Worm (Caenorhabditis elegans): ENCODE data around the gene damt-1.

The damt-1 gene

DNA sequence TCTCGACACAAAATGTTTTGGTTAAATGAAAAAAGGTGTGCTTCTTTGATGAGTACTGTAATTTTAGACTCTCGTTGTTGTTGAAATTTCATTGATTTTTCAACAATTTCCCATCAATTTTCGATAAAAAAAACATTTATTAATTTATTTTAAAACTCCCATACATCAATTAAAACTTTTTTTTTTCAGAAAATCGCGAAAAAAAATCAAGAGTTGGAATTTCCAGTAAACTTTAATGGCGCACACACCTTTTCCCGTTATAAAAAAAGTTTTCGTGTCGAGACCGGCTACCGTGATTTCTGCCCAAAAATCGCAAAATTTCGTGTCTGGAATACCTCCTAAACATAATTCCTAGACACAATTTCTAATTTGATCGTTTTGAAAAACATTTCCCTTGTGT lies 25.1 kb upstream of the damt-1 start, which contains the start of gene C25H3.14:
Gene C25H3.14 (plus strand): TSS at position 301 of the 400 bp plus-strand sequence.
- TF ChIP-seq pag-3 (tag; optimal IDR thresholded peaks at IDR 0.05; ENCODE audit: borderline replicate concordance): no peak
- no peak for TF ChIP-seq pqm-1 (tag; optimal IDR thresholded peaks at IDR 0.05)
- no peak for TF ChIP-seq hlh-30 (tag; optimal IDR thresholded peaks at IDR 0.05; ENCODE audit: insufficient read depth)
- TF ChIP-seq ceh-45 (GFP tag; IDR thresholded peaks at IDR 0.05): no peak
- TF ChIP-seq nhr-232 (tag; optimal IDR thresholded peaks at IDR 0.05): no peak
- no peak for TF ChIP-seq ceh-24 (tag; optimal IDR thresholded peaks at IDR 0.05)

DNA sequence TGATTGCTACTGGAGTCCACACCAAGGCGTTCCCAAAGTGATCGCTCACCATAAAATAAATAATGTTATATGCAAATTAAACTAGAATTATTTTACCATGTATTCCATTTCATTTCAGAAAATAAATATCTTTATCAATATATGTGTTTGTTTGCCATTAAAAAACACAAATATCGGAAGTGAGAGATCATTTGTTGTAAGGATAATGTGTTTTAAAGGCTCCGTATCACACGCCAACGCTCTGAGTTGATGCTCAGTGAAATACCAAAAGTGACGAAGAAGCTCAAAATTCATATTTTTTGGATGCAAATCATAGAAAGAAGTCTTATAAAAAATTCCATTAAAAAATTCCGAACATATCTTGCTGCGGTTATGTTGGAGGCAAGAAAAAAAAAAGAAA lies 23.7 kb upstream of the damt-1 start:
- TF ChIP-seq nhr-232 (tag; optimal IDR thresholded peaks at IDR 0.05): no peak
- no peak for TF ChIP-seq elt-2 (tag; optimal IDR thresholded peaks at IDR 0.05)
- TF ChIP-seq pros-1 (tag; optimal IDR thresholded peaks at IDR 0.05): no peak
- no peak for TF ChIP-seq nhr-11 (tag; optimal IDR thresholded peaks at IDR 0.05)
- TF ChIP-seq K02D7.2 (tag; optimal IDR thresholded peaks at IDR 0.05): no peak
- no peak for TF ChIP-seq eyg-1 (tag; optimal IDR thresholded peaks at IDR 0.05)
- no peak for TF ChIP-seq ceh-48 (tag; optimal IDR thresholded peaks at IDR 0.05)
- TF ChIP-seq ceh-30 (tag; optimal IDR thresholded peaks at IDR 0.05): no peak

DNA sequence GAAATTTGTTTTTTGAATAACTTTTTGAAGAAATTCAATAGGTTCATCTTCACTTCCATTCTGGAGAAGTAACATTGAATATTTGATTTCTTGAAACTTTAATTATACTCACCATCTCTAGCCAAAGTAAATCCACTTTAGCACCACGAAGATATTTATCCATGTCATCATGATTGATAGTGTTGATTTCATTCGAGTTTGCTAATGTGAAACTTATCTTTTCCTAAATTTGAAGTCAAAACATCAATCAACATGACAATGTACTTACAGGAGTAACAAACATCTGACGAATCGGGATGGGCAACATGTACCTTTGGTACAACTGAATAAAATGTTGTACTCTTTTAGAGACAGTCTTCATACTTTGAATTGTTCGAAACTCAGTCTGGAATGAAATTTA lies 22.6 kb upstream of the damt-1 start:
- no peak for TF ChIP-seq pat-9 (tag; optimal IDR thresholded peaks at IDR 0.05)
- TF ChIP-seq nfya-1 (tag; optimal IDR thresholded peaks at IDR 0.05): no peak
- no peak for TF ChIP-seq ceh-19 (GFP tag; optimal IDR thresholded peaks at IDR 0.05)
- TF ChIP-seq pha-2 (tag; optimal IDR thresholded peaks at IDR 0.05): no peak
- TF ChIP-seq hlh-8 (tag; optimal IDR thresholded peaks at IDR 0.05): no peak
- no peak for TF ChIP-seq ceh-45 (GFP tag; IDR thresholded peaks at IDR 0.05)
- TF ChIP-seq nhr-11 (tag; optimal IDR thresholded peaks at IDR 0.05): no peak
- TF ChIP-seq unc-86 (tag; optimal IDR thresholded peaks at IDR 0.05): no peak
- TF ChIP-seq ceh-2 (tag; optimal IDR thresholded peaks at IDR 0.05): no peak
- TF ChIP-seq ceh-14 (tag; optimal IDR thresholded peaks at IDR 0.05): no peak
- no peak for TF ChIP-seq dmd-4 (tag; optimal IDR thresholded peaks at IDR 0.05; ENCODE audit: borderline replicate concordance)
- TF ChIP-seq sox-4 (tag; optimal IDR thresholded peaks at IDR 0.05): no peak
- no peak for TF ChIP-seq fkh-6 (tag; optimal IDR thresholded peaks at IDR 0.05)
- TF ChIP-seq tbx-2 (tag; optimal IDR thresholded peaks at IDR 0.05): no peak
- TF ChIP-seq lim-6 (tag; optimal IDR thresholded peaks at IDR 0.05): no peak
- TF ChIP-seq ceh-6 (GFP tag; optimal IDR thresholded peaks at IDR 0.05): no peak
- TF ChIP-seq K09A11.1 (tag; optimal IDR thresholded peaks at IDR 0.05; ENCODE audit: insufficient read depth): no peak
- TF ChIP-seq pag-3 (tag; optimal IDR thresholded peaks at IDR 0.05; ENCODE audit: borderline replicate concordance): no peak

DNA sequence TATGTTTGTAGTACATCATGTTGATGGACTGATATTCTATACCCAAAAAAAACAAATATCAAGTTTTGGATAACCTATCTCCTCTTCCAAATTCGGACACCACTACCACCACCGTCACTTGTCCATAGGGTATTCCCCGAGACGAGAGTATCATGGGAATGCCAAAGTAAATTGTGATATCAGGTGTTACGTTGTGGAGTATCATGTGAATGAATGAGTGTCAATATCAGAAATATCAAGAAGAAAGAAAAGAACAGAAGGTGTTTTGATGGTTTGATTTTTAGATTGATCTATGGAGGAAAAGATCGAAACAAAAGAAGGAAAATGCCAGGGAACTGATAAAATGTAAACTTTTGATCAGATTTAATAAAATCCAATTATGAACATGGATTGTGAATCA lies 21.7 kb upstream of the damt-1 start:
- no peak for TF ChIP-seq ttx-3 (tag; optimal IDR thresholded peaks at IDR 0.05)
- TF ChIP-seq unc-42 (tag; optimal IDR thresholded peaks at IDR 0.05): no peak
- peak; percentile 29 for TF ChIP-seq elt-2 (tag; optimal IDR thresholded peaks at IDR 0.05)
- no peak for TF ChIP-seq mec-3 (tag; optimal IDR thresholded peaks at IDR 0.05; ENCODE audit: borderline replicate concordance)
- TF ChIP-seq zip-5 (tag; optimal IDR thresholded peaks at IDR 0.05): no peak
- TF ChIP-seq K09A11.1 (tag; optimal IDR thresholded peaks at IDR 0.05; ENCODE audit: insufficient read depth): no peak

DNA sequence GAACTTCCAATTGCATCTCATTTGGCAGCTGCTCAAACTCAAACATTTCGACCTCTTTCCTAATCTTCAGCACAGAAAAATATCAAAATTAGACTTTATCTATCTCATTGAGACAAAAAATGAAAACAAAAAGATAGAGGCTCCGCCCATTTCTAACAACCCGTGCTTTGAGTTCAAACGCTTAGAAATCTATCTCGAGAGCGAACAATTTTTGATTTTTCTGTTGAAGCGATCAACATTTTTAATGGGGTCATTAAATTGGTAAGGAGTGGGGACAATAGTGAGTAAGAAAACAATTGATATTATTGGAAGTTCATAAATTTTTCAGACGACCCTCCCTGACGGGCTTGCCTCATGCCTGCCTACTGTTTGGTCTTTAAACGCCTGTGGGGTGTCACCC lies 21.1 kb upstream of the damt-1 start, which contains the start of the genes C25H3.10 and C25H3.1:
Gene C25H3.10 (minus strand): TSS at position 101 of the 400 bp plus-strand sequence.
Gene C25H3.1 (plus strand): TSS at position 203 of the 400 bp plus-strand sequence.
- TF ChIP-seq tbx-7 (tag; optimal IDR thresholded peaks at IDR 0.05): no peak
- TF ChIP-seq hlh-15 (tag; optimal IDR thresholded peaks at IDR 0.05): no peak
- TF ChIP-seq K02D7.2 (tag; optimal IDR thresholded peaks at IDR 0.05): no peak
- TF ChIP-seq ceh-48 (tag; optimal IDR thresholded peaks at IDR 0.05): no peak
- no peak for TF ChIP-seq mec-3 (tag; optimal IDR thresholded peaks at IDR 0.05; ENCODE audit: borderline replicate concordance)
- TF ChIP-seq hlh-13 (GFP tag; optimal IDR thresholded peaks at IDR 0.05): no peak
- no peak for TF ChIP-seq ceh-14 (tag; optimal IDR thresholded peaks at IDR 0.05)
- no peak for TF ChIP-seq ceh-19 (GFP tag; optimal IDR thresholded peaks at IDR 0.05)
